Worm (Caenorhabditis elegans) whole organism, early embryonic: ENCODE measurements around the gene nrde-1.
"Not testable (repeated sequence)": the region's sequence is repeated elsewhere in the genome, so short reads cannot be mapped to it uniquely, and the experiment has no call there.

Experiments
- B0310.2 ChIP-seq: sonication (generic microtip); optimal IDR thresholded peaks from 2 replicates; lab custom pipeline; 2016; ENCODE audit warnings: mild to moderate bottlenecking, missing genetic modification characterization, missing compliant biosample characterization
- F13C5.2 ChIP-seq: sonication (generic microtip); optimal IDR thresholded peaks from 2 replicates; lab custom pipeline; 2017; ENCODE audit warnings: mild to moderate bottlenecking, missing genetic modification characterization, inconsistent platforms, missing compliant biosample characterization
- ama-1 ChIP-seq: fragments of 150-350 bp; optimal IDR thresholded peaks from 2 replicates; lab custom pipeline; 2014
- ceh-13 ChIP-seq: fragments of 200-800 bp; sonication (Bioruptor generic); optimal IDR thresholded peaks from 2 replicates; lab custom pipeline; 2018; ENCODE audit warnings: mild to moderate bottlenecking, missing genetic modification characterization, missing compliant biosample characterization
- ceh-36 ChIP-seq: sonication (generic microtip); optimal IDR thresholded peaks from 2 replicates; lab custom pipeline; 2016; ENCODE audit warnings: missing genetic modification characterization, inconsistent platforms, missing compliant biosample characterization
- flt-1 ChIP-seq: fragments of 200-800 bp; sonication (Bioruptor generic); IDR thresholded peaks from 2 replicates; pipeline ENCODE4 v1.3.6; 2022; ENCODE audit warnings: missing genetic modification characterization, missing compliant biosample characterization
- hmg-4 ChIP-seq: fragments of 200-800 bp; sonication (Bioruptor generic); optimal IDR thresholded peaks from 2 replicates; lab custom pipeline; 2018; ENCODE audit warnings: mild to moderate bottlenecking, missing genetic modification characterization, missing compliant biosample characterization
- hnd-1 ChIP-seq: sonication (generic microtip); optimal IDR thresholded peaks from 2 replicates; lab custom pipeline; 2016; ENCODE audit warnings: missing genetic modification characterization, missing compliant biosample characterization
- pes-1 ChIP-seq: fragments of 200-800 bp; sonication (Bioruptor generic); IDR thresholded peaks from 2 replicates; pipeline ENCODE4 v1.3.6; 2022; ENCODE audit warnings: missing genetic modification reagents, missing genetic modification characterization, missing compliant biosample characterization
- scrt-1 ChIP-seq: fragments of 200-800 bp; sonication (Bioruptor generic); IDR thresholded peaks from 2 replicates; pipeline ENCODE4 v1.3.6; 2022; ENCODE audit warnings: missing genetic modification characterization, missing compliant biosample characterization
- sea-1 ChIP-seq: fragments of 200-800 bp; sonication (Bioruptor generic); conservative IDR thresholded peaks from 2 replicates; pipeline ENCODE4 v1.3.6; 2022; ENCODE audit warnings: missing genetic modification characterization, missing compliant biosample characterization
- tbx-11 ChIP-seq: fragments of 200-800 bp; sonication (Bioruptor generic); IDR thresholded peaks from 2 replicates; pipeline ENCODE4 v1.3.6; 2022; ENCODE audit warnings: missing genetic modification characterization, missing compliant biosample characterization
- tbx-37 ChIP-seq: fragments of 200-800 bp; sonication (Bioruptor generic); conservative IDR thresholded peaks from 2 replicates; pipeline ENCODE4 v1.3.6; 2022; ENCODE audit warnings: missing genetic modification reagents, missing genetic modification characterization, missing compliant biosample characterization
- tra-4 ChIP-seq: sonication (generic microtip); optimal IDR thresholded peaks from 2 replicates; lab custom pipeline; 2017; ENCODE audit warnings: missing genetic modification characterization, missing compliant biosample characterization

- TF ChIP-seq tra-4 (tag; lab: Kevin White, UChicago); ama-1; ceh-13; F13C5.2 (tag; lab: Kevin White, UChicago); sea-1; tbx-37 (GFP tag; lab: Robert Waterston, UW); hnd-1 (tag; lab: Kevin White, UChicago); B0310.2 (tag; lab: Kevin White, UChicago); ceh-36; flt-1 (GFP tag; lab: Robert Waterston, UW); pes-1; tbx-11 (GFP tag; lab: Robert Waterston, UW); hmg-4 (GFP tag; lab: Kevin White, UChicago): not testable (repeated sequence)
- peak; percentile 67; the same call in 1 of the 2 replicates for TF ChIP-seq scrt-1 (GFP tag; lab: Robert Waterston, UW)
These were observed 16.1 kb upstream of the nrde-1 start for ce11 chrIII:3697181-3697580.
